Fruit fly (Drosophila melanogaster): Measurements from ENCODE around the gene CG1582.

CG1582 gene

DNA sequence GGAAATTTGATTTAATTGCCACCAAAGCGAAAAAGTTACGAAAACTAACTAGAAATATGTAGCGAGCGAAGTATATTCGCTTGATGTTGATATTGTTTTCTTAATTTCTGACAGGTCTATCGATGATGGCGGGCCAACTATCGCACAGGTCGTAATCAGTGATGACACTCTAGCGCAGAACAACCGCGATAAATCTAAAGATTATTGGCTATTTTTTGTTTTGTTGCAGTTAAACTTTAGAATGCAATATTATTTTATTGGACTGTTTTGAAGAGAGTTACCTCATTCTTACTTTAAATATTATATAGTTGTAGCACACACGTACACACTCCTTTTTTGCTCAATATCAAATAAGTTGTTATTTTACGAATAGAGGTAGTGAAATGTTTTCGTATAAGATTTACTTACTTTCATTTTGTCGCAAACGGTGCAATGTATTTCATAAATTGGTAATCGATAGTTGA is 52.1 kb downstream of the CG1582 start, which contains the start of gene sbr (continued):
- TF ChIP-seq CG7786 (GFP tag; optimal IDR thresholded peaks at IDR 0.05) = peak; percentile 2
- TF ChIP-seq rib (GFP tag; IDR thresholded peaks at IDR 0.05) = no peak
- TF ChIP-seq CG11560 (tag; IDR thresholded peaks at IDR 0.05) = no peak
- TF ChIP-seq inv (GFP tag; IDR thresholded peaks at IDR 0.05; ENCODE audit: partially characterized antibody) = peak; percentile 78
- peak; percentile 8 for TF ChIP-seq CG9727 (GFP tag; optimal IDR thresholded peaks at IDR 0.05)
- no peak for TF ChIP-seq scrt (GFP tag; optimal IDR thresholded peaks at IDR 0.05)
- TF ChIP-seq br (optimal IDR thresholded peaks at IDR 0.05) = no peak
- no peak for TF ChIP-seq yki (optimal IDR thresholded peaks at IDR 0.05)
- TF ChIP-seq eyg (GFP tag; optimal IDR thresholded peaks at IDR 0.05) = no peak
- no peak for TF ChIP-seq Ssrp (tag; optimal IDR thresholded peaks at IDR 0.05)
- TF ChIP-seq HLH3B (GFP tag; IDR thresholded peaks at IDR 0.05) = no peak
- TF ChIP-seq BtbVII (GFP tag; optimal IDR thresholded peaks at IDR 0.05) = no peak
- TF ChIP-seq unc-4 (GFP tag; IDR thresholded peaks at IDR 0.05; ENCODE audit: partially characterized antibody) = peak; percentile 75
- peak; percentile 33; the same call in 1 of the 2 replicates for TF ChIP-seq CG6272 (GFP tag; IDR thresholded peaks at IDR 0.05)
- TF ChIP-seq CG11085 (GFP tag; IDR thresholded peaks at IDR 0.05) = no peak
- TF ChIP-seq twi (tag; optimal IDR thresholded peaks at IDR 0.05) = no peak
- peak; percentile 58; the same call in 1 of the 3 replicates for TF ChIP-seq zen2 (GFP tag; IDR thresholded peaks at IDR 0.05; ENCODE audit: partially characterized antibody)
- TF ChIP-seq nerfin-2 (GFP tag; IDR thresholded peaks at IDR 0.05; ENCODE audit: partially characterized antibody) = peak; percentile 62
- no peak for TF ChIP-seq CG11398 (GFP tag; optimal IDR thresholded peaks at IDR 0.05)
- no peak for TF ChIP-seq TFAM (GFP tag; optimal IDR thresholded peaks at IDR 0.05)
- no peak for TF ChIP-seq kni (GFP tag; optimal IDR thresholded peaks at IDR 0.05)
- no peak for TF ChIP-seq Mes4 (GFP tag; optimal IDR thresholded peaks at IDR 0.05)
- TF ChIP-seq CG17802 (tag; optimal IDR thresholded peaks at IDR 0.05) = no peak
- TF ChIP-seq schlank (tag; optimal IDR thresholded peaks at IDR 0.05) = no peak
- TF ChIP-seq Blimp-1 (GFP tag; optimal IDR thresholded peaks at IDR 0.05) = no peak
- TF ChIP-seq Six4 (GFP tag; optimal IDR thresholded peaks at IDR 0.05) = no peak
- TF ChIP-seq D (optimal IDR thresholded peaks at IDR 0.05) = no peak
- TF ChIP-seq D (GFP tag; optimal IDR thresholded peaks at IDR 0.05) = no peak
- no peak for TF ChIP-seq CkIIα-i1 (GFP tag; IDR thresholded peaks at IDR 0.05)
- TF ChIP-seq CG13296 (GFP tag; optimal IDR thresholded peaks at IDR 0.05) = no peak
- TF ChIP-seq dm (GFP tag; optimal IDR thresholded peaks at IDR 0.05) = no peak
- no peak for TF ChIP-seq Usf (GFP tag; optimal IDR thresholded peaks at IDR 0.05)
- no peak for TF ChIP-seq HmgZ (tag; optimal IDR thresholded peaks at IDR 0.05)
- no peak for TF ChIP-seq CG1602 (GFP tag; optimal IDR thresholded peaks at IDR 0.05)
- no peak for TF ChIP-seq CG18619 (GFP tag; optimal IDR thresholded peaks at IDR 0.05)
- TF ChIP-seq Hr51 (GFP tag; optimal IDR thresholded peaks at IDR 0.05) = no peak
- TF ChIP-seq toy (GFP tag; IDR thresholded peaks at IDR 0.05) = no peak
- no peak for TF ChIP-seq otp (GFP tag; IDR thresholded peaks at IDR 0.05)
- TF ChIP-seq Neu2 (GFP tag; optimal IDR thresholded peaks at IDR 0.05; ENCODE audit: borderline replicate concordance) = no peak
- TF ChIP-seq sens-2 (GFP tag; IDR thresholded peaks at IDR 0.05) = no peak
- no peak for TF ChIP-seq lmd (GFP tag; IDR thresholded peaks at IDR 0.05)
- TF ChIP-seq Elba2 (GFP tag; optimal IDR thresholded peaks at IDR 0.05) = no peak
- TF ChIP-seq CG6765 (GFP tag; optimal IDR thresholded peaks at IDR 0.05) = no peak
- no peak for TF ChIP-seq jigr1 (GFP tag; IDR thresholded peaks at IDR 0.05)
- TF ChIP-seq ap (GFP tag; IDR thresholded peaks at IDR 0.05) = no peak
- no peak for TF ChIP-seq CG15696 (tag; optimal IDR thresholded peaks at IDR 0.05)
- no peak for TF ChIP-seq HHEX (GFP tag; optimal IDR thresholded peaks at IDR 0.05)
- peak; percentile 80 for TF ChIP-seq Sry-δ (GFP tag; optimal IDR thresholded peaks at IDR 0.05)
- no peak for TF ChIP-seq repo (GFP tag; optimal IDR thresholded peaks at IDR 0.05)
- TF ChIP-seq CG12659 (GFP tag; optimal IDR thresholded peaks at IDR 0.05) = peak; percentile 37
- TF ChIP-seq Fer2 (tag; optimal IDR thresholded peaks at IDR 0.05) = no peak
- TF ChIP-seq btn (GFP tag; optimal IDR thresholded peaks at IDR 0.05) = no peak

All from whole organism, embryonic.